Fruit fly (Drosophila melanogaster): ENCODE measurements around the gene Gr64c.

dm6 chr3L:4007256-4007655 is 21.1 kb upstream of the Gr64c start:
- TF ChIP-seq psq (optimal IDR thresholded peaks at IDR 0.05) (no peak), usp (GFP tag; optimal IDR thresholded peaks at IDR 0.05) (no peak), EcR (GFP tag; optimal IDR thresholded peaks at IDR 0.05) (no peak), CG8478 (optimal IDR thresholded peaks at IDR 0.05) (no peak), Dll (optimal IDR thresholded peaks at IDR 0.05) (no peak)

Measured in whole organism.